Fruit fly (Drosophila melanogaster) whole organism, embryonic: ENCODE measurements around the gene Nse4.

Source experiments
- BEAF-32 ChIP-seq: fragments of 200-800 bp; sonication (Bioruptor generic); optimal IDR thresholded peaks from 3 replicates; lab custom pipeline; 2017; ENCODE audit warnings: missing biosample characterization, missing genetic modification characterization, mild to moderate bottlenecking, moderate library complexity, missing genetic modification reagents
- CG11398 ChIP-seq: fragments of 200-800 bp; sonication (Bioruptor generic); optimal IDR thresholded peaks from 2 replicates; lab custom pipeline; 2016; ENCODE audit warnings: missing biosample characterization, missing genetic modification characterization
- CG11723 ChIP-seq: fragments of 200-800 bp; sonication (Bioruptor generic); optimal IDR thresholded peaks from 2 replicates; lab custom pipeline; 2017; ENCODE audit warnings: missing biosample characterization, mild to moderate bottlenecking, missing genetic modification characterization
- CG12071 ChIP-seq: fragments of 200-800 bp; sonication (Bioruptor generic); optimal IDR thresholded peaks from 3 replicates; lab custom pipeline; 2018; ENCODE audit warnings: missing biosample characterization, mild to moderate bottlenecking, missing genetic modification characterization
- CG12744 ChIP-seq: fragments of 200-800 bp; sonication (Bioruptor generic); optimal IDR thresholded peaks from 2 replicates; lab custom pipeline; 2016; ENCODE audit warnings: missing biosample characterization, missing genetic modification characterization
- CG13424 ChIP-seq: fragments of 200-800 bp; sonication (Bioruptor generic); optimal IDR thresholded peaks from 2 replicates; lab custom pipeline; 2019; ENCODE audit warnings: missing biosample characterization, mild to moderate bottlenecking, missing genetic modification characterization, moderate library complexity
- CG14050 ChIP-seq: fragments of 200-800 bp; sonication (Bioruptor generic); IDR thresholded peaks from 3 replicates; pipeline ENCODE4 v1.3.6; 2022; ENCODE audit warnings: missing biosample characterization, missing genetic modification characterization
- CG15011 ChIP-seq: fragments of 200-800 bp; sonication (Bioruptor generic); optimal IDR thresholded peaks from 3 replicates; lab custom pipeline; 2018; ENCODE audit warnings: missing biosample characterization, mild to moderate bottlenecking, missing genetic modification characterization
- CG15696 ChIP-seq: fragments of 200-800 bp; sonication (Bioruptor generic); optimal IDR thresholded peaks from 2 replicates; lab custom pipeline; 2019; ENCODE audit warnings: missing biosample characterization, mild to moderate bottlenecking, missing genetic modification characterization, moderate library complexity
- CG2678 ChIP-seq: fragments of 200-800 bp; sonication (Bioruptor generic); optimal IDR thresholded peaks from 3 replicates; lab custom pipeline; 2019; ENCODE audit warnings: missing biosample characterization, mild to moderate bottlenecking, missing genetic modification characterization, moderate library complexity
- CG31224 ChIP-seq: fragments of 200-800 bp; sonication (Bioruptor generic); IDR thresholded peaks from 2 replicates; pipeline ENCODE4 v1.3.6; 2022; ENCODE audit warnings: missing biosample characterization, missing genetic modification characterization
- CG31388 ChIP-seq: fragments of 200-800 bp; sonication (Bioruptor generic); optimal IDR thresholded peaks from 2 replicates; lab custom pipeline; 2016; ENCODE audit warnings: missing biosample characterization, missing genetic modification characterization
- CG33557 ChIP-seq: fragments of 200-800 bp; sonication (Bioruptor generic); optimal IDR thresholded peaks from 2 replicates; lab custom pipeline; 2019; ENCODE audit warnings: missing biosample characterization, mild to moderate bottlenecking, missing genetic modification characterization, moderate library complexity
- CG3407 ChIP-seq: fragments of 200-800 bp; sonication (Bioruptor generic); optimal IDR thresholded peaks from 2 replicates; lab custom pipeline; 2018; ENCODE audit warnings: missing biosample characterization, mild to moderate bottlenecking, missing genetic modification characterization
- CG42726 ChIP-seq: fragments of 200-800 bp; sonication (Bioruptor generic); IDR thresholded peaks from 2 replicates; pipeline ENCODE4 v1.3.6; 2022; ENCODE audit warnings: missing biosample characterization, missing genetic modification characterization; ENCODE audit not compliant: partially characterized antibody
- CG4360 ChIP-seq: fragments of 200-800 bp; sonication (Bioruptor generic); IDR thresholded peaks from 2 replicates; pipeline ENCODE4 v1.3.6; 2022; ENCODE audit warnings: missing biosample characterization, missing genetic modification characterization
- CG6654 ChIP-seq: fragments of 200-800 bp; sonication (Bioruptor generic); optimal IDR thresholded peaks from 2 replicates; lab custom pipeline; 2017; ENCODE audit warnings: missing biosample characterization, mild to moderate bottlenecking, missing genetic modification characterization
- CG6683 ChIP-seq: fragments of 200-800 bp; sonication (Bioruptor generic); optimal IDR thresholded peaks from 2 replicates; lab custom pipeline; 2017; ENCODE audit warnings: missing biosample characterization, mild to moderate bottlenecking, missing genetic modification characterization, missing genetic modification reagents
- CG7987 ChIP-seq: fragments of 200-800 bp; sonication (Bioruptor generic); optimal IDR thresholded peaks from 2 replicates; lab custom pipeline; 2018; ENCODE audit warnings: missing biosample characterization, mild to moderate bottlenecking, missing genetic modification characterization, moderate library complexity
- CG9437 ChIP-seq: fragments of 200-800 bp; sonication (Bioruptor generic); optimal IDR thresholded peaks from 2 replicates; lab custom pipeline; 2018; ENCODE audit warnings: missing biosample characterization, mild to moderate bottlenecking, missing genetic modification characterization
- CTCF ChIP-seq: fragments of 200-800 bp; sonication (Bioruptor generic); optimal IDR thresholded peaks from 2 replicates; lab custom pipeline; 2017; ENCODE audit warnings: missing biosample characterization, mild to moderate bottlenecking, missing genetic modification characterization, moderate library complexity
- Deaf1 ChIP-seq: fragments of 200-800 bp; optimal IDR thresholded peaks from 3 replicates; lab custom pipeline; 2019; ENCODE audit warnings: missing biosample characterization, mild to moderate bottlenecking, missing genetic modification characterization, moderate library complexity
- Dp ChIP-seq: fragments of 200-800 bp; sonication (Bioruptor generic); optimal IDR thresholded peaks from 2 replicates; lab custom pipeline; 2018; ENCODE audit warnings: missing biosample characterization, mild to moderate bottlenecking, missing genetic modification characterization, moderate library complexity
- Fer3 ChIP-seq: fragments of 200-800 bp; sonication (Bioruptor generic); optimal IDR thresholded peaks from 2 replicates; lab custom pipeline; 2018; ENCODE audit warnings: missing biosample characterization, mild to moderate bottlenecking, missing genetic modification characterization, moderate library complexity
- GATAe ChIP-seq: fragments of 200-800 bp; sonication (Bioruptor generic); conservative IDR thresholded peaks from 2 replicates; pipeline ENCODE4 v1.3.6; 2022; ENCODE audit warnings: missing biosample characterization, missing genetic modification characterization
- H15 ChIP-seq: fragments of 200-800 bp; sonication (Bioruptor generic); IDR thresholded peaks from 3 replicates; pipeline ENCODE4 v1.3.6; 2022; ENCODE audit warnings: missing biosample characterization, missing genetic modification characterization
- HHEX ChIP-seq: fragments of 200-800 bp; sonication (Bioruptor generic); optimal IDR thresholded peaks from 3 replicates; lab custom pipeline; 2017; ENCODE audit warnings: missing biosample characterization, mild to moderate bottlenecking, missing genetic modification characterization, missing genetic modification reagents
- HmgZ ChIP-seq: fragments of 200-800 bp; sonication (Bioruptor generic); optimal IDR thresholded peaks from 2 replicates; lab custom pipeline; 2018; ENCODE audit warnings: missing biosample characterization, mild to moderate bottlenecking, missing genetic modification characterization
- Lim3 ChIP-seq: fragments of 200-800 bp; sonication (Bioruptor generic); IDR thresholded peaks from 2 replicates; pipeline ENCODE4 v1.3.6; 2022; ENCODE audit warnings: missing biosample characterization, missing genetic modification characterization
- Mrtf ChIP-seq: fragments of 200-800 bp; sonication (Bioruptor generic); IDR thresholded peaks from 3 replicates; pipeline ENCODE4 v1.3.6; 2022; ENCODE audit warnings: missing biosample characterization, missing genetic modification characterization
- NC2β ChIP-seq: fragments of 200-800 bp; sonication (Bioruptor generic); optimal IDR thresholded peaks from 2 replicates; lab custom pipeline; 2016; ENCODE audit warnings: missing biosample characterization, missing genetic modification characterization
- Nf-YA ChIP-seq: fragments of 200-800 bp; sonication (Bioruptor generic); IDR thresholded peaks from 2 replicates; pipeline ENCODE4 v1.3.6; 2022; ENCODE audit warnings: missing biosample characterization, missing genetic modification characterization
- Oaz ChIP-seq: fragments of 200-800 bp; sonication (Bioruptor generic); IDR thresholded peaks from 2 replicates; pipeline ENCODE4 v1.3.6; 2022; ENCODE audit warnings: missing biosample characterization, missing genetic modification characterization
- Scr ChIP-seq: fragments of 200-800 bp; sonication (Bioruptor generic); IDR thresholded peaks from 2 replicates; pipeline ENCODE4 v1.3.6; 2022; ENCODE audit warnings: missing biosample characterization, missing genetic modification characterization; ENCODE audit not compliant: partially characterized antibody
- Ssrp ChIP-seq: fragments of 200-800 bp; sonication (Bioruptor generic); optimal IDR thresholded peaks from 2 replicates; lab custom pipeline; 2018; ENCODE audit warnings: missing biosample characterization, mild to moderate bottlenecking, missing genetic modification characterization, moderate library complexity
- Tbp ChIP-seq: fragments of >200 bp; optimal IDR thresholded peaks from 2 replicates; lab custom pipeline; 2018; ENCODE audit warnings: missing biosample characterization, missing genetic modification characterization
- ab ChIP-seq: fragments of 200-800 bp; sonication (Bioruptor generic); optimal IDR thresholded peaks from 2 replicates; lab custom pipeline; 2016; ENCODE audit warnings: missing biosample characterization, missing genetic modification characterization
- aop ChIP-seq: fragments of 200-800 bp; sonication (Bioruptor generic); IDR thresholded peaks from 2 replicates; pipeline ENCODE4 v1.3.6; 2022; ENCODE audit warnings: missing biosample characterization, missing genetic modification characterization
- ato ChIP-seq: fragments of 200-800 bp; sonication (Bioruptor generic); IDR thresholded peaks from 2 replicates; pipeline ENCODE4 v1.3.6; 2022; ENCODE audit warnings: missing biosample characterization, missing genetic modification characterization; ENCODE audit not compliant: partially characterized antibody
- croc ChIP-seq: fragments of 200-800 bp; sonication (Bioruptor generic); conservative IDR thresholded peaks from 3 replicates; pipeline ENCODE4 v1.3.6; 2022; ENCODE audit warnings: missing biosample characterization, missing genetic modification characterization
- gt ChIP-seq: fragments of 200-800 bp; sonication (Bioruptor generic); IDR thresholded peaks from 2 replicates; pipeline ENCODE4 v1.3.6; 2022; ENCODE audit warnings: missing biosample characterization, missing genetic modification characterization
- insv ChIP-seq, 2 experiments: fragments of 200-800 bp; sonication (Bioruptor generic); optimal IDR thresholded peaks; 3 replicates each; lab custom pipeline; 2016 to 2018; ENCODE audit warnings: missing biosample characterization in 2 of 2, missing genetic modification characterization in 2 of 2
- jumu ChIP-seq: fragments of 200-800 bp; sonication (Bioruptor generic); optimal IDR thresholded peaks from 3 replicates; lab custom pipeline; 2016; ENCODE audit warnings: missing biosample characterization, missing genetic modification characterization
- mam ChIP-seq: fragments of 200-800 bp; sonication (Bioruptor generic); optimal IDR thresholded peaks from 3 replicates; lab custom pipeline; 2016; ENCODE audit warnings: missing biosample characterization, missing genetic modification characterization
- nmo ChIP-seq: fragments of 200-800 bp; sonication (Bioruptor generic); optimal IDR thresholded peaks from 2 replicates; lab custom pipeline; 2018; ENCODE audit warnings: missing biosample characterization, mild to moderate bottlenecking, missing genetic modification characterization, moderate library complexity
- org-1 ChIP-seq: fragments of 200-800 bp; sonication (Bioruptor generic); optimal IDR thresholded peaks from 2 replicates; lab custom pipeline; 2017; ENCODE audit warnings: missing biosample characterization, missing genetic modification characterization
- pho ChIP-seq: fragments of 200-800 bp; sonication (Bioruptor generic); optimal IDR thresholded peaks from 2 replicates; lab custom pipeline; 2016; ENCODE audit warnings: missing biosample characterization, missing genetic modification characterization
- psq ChIP-seq: fragments of 200-800 bp; sonication (Bioruptor generic); optimal IDR thresholded peaks from 2 replicates; lab custom pipeline; 2017; ENCODE audit warnings: missing biosample characterization, missing genetic modification characterization
- sim ChIP-seq: fragments of 200-800 bp; sonication (Bioruptor generic); IDR thresholded peaks from 2 replicates; pipeline ENCODE4 v1.3.6; 2022; ENCODE audit warnings: missing biosample characterization, missing genetic modification characterization
- tup ChIP-seq: fragments of 200-800 bp; sonication (Bioruptor generic); optimal IDR thresholded peaks from 2 replicates; lab custom pipeline; 2016; ENCODE audit warnings: missing biosample characterization, mild to moderate bottlenecking, missing genetic modification characterization, moderate library complexity
- usp ChIP-seq: fragments of >200 bp; optimal IDR thresholded peaks from 2 replicates; lab custom pipeline; 2017; ENCODE audit warnings: missing biosample characterization, missing genetic modification characterization

Nse4 gene

DNA sequence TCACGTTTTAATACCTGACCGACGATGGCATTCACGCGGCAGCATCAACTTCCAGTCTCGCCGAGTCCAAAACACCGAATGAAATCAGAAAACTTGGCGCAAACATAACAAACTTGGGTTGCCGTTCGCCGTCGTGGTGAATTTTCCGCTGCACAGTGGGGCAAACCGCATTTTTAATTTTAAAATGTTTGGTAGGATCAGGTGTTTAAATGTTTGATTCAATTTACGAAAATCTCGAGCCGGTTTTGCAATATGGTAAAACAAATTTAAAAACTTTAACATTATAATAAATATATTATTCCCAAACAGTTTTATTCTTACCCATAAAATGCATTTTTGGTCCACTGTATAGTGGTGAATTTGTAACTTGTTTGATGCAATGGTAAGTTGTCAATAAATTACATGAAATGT lies 35.0 kb downstream of the Nse4 start, which contains the start of gene RluA-1 (continued):
- TF ChIP-seq CG7987 (GFP tag; lab: Kevin White, UChicago) = peak; percentile 97
- TF ChIP-seq CG31224 = peak; percentile 97
- TF ChIP-seq CG12071 (GFP tag; lab: Kevin White, UChicago) = peak; percentile 99
- TF ChIP-seq CG9437 (GFP tag; lab: Kevin White, UChicago) = peak; percentile 97
- peak; percentile 100 for TF ChIP-seq CG13424
- TF ChIP-seq Ssrp = peak; percentile 100
- TF ChIP-seq Tbp (GFP tag; lab: Kevin White, UChicago) = no peak
- peak; percentile 97 for TF ChIP-seq tup (GFP tag; lab: Kevin White, UChicago)
- TF ChIP-seq Deaf1 (tag; lab: Kevin White, UChicago) = peak; percentile 91
- TF ChIP-seq nmo = peak; percentile 100
- peak; percentile 95 for TF ChIP-seq NC2β (GFP tag; lab: Kevin White, UChicago)
- peak; percentile 99 for TF ChIP-seq croc
- TF ChIP-seq HmgZ = peak; percentile 99
- TF ChIP-seq insv (GFP tag; optimal IDR thresholded peaks at IDR 0.05; lab: Kevin White, UChicago) = peak; percentile 41 to 82
- peak; percentile 98 for TF ChIP-seq CG15011 (GFP tag; lab: Kevin White, UChicago)
- TF ChIP-seq CG14050 (GFP tag; lab: Robert Waterston, UW) = peak; percentile 99
- peak; percentile 98 for TF ChIP-seq CG31388 (GFP tag; lab: Kevin White, UChicago)
- peak; percentile 96 for TF ChIP-seq psq
- peak; percentile 99 for TF ChIP-seq org-1
- no peak for TF ChIP-seq CG42726 (GFP tag; lab: Robert Waterston, UW)
- TF ChIP-seq jumu (GFP tag; lab: Kevin White, UChicago) = peak; percentile 84
- peak; percentile 65 for TF ChIP-seq ato (GFP tag; lab: Robert Waterston, UW)
- TF ChIP-seq sim (GFP tag; lab: Robert Waterston, UW) = peak; percentile 99
- TF ChIP-seq CG33557 (GFP tag; lab: Kevin White, UChicago) = peak; percentile 99
- TF ChIP-seq Fer3 (tag; lab: Kevin White, UChicago) = peak; percentile 99
- peak; percentile 87 for TF ChIP-seq CG11398 (GFP tag; lab: Kevin White, UChicago)
- TF ChIP-seq CG6654 = peak; percentile 94
- TF ChIP-seq GATAe (GFP tag; lab: Robert Waterston, UW) = peak; percentile 96
- TF ChIP-seq HHEX (GFP tag; lab: Kevin White, UChicago) = peak; percentile 99
- TF ChIP-seq usp (GFP tag; lab: Kevin White, UChicago) = no peak
- peak; percentile 100 for TF ChIP-seq CG2678 (tag; lab: Kevin White, UChicago)
- peak; percentile 99 for TF ChIP-seq H15 (GFP tag; lab: Robert Waterston, UW)
- TF ChIP-seq CTCF (GFP tag; lab: Kevin White, UChicago) = peak; percentile 79
- TF ChIP-seq BEAF-32 (GFP tag; lab: Kevin White, UChicago) = peak; percentile 29
- peak; percentile 99 for TF ChIP-seq CG11723 (GFP tag; lab: Kevin White, UChicago)
- TF ChIP-seq CG3407 (GFP tag; lab: Kevin White, UChicago) = peak; percentile 99
- TF ChIP-seq Scr (GFP tag; lab: Robert Waterston, UW) = peak; percentile 53
- TF ChIP-seq Nf-YA (GFP tag; lab: Robert Waterston, UW) = peak; percentile 75
- TF ChIP-seq Mrtf (GFP tag; lab: Robert Waterston, UW) = peak; percentile 99
- peak; percentile 90 for TF ChIP-seq aop
- TF ChIP-seq mam = peak; percentile 61
- TF ChIP-seq Oaz (GFP tag; lab: Robert Waterston, UW) = peak; percentile 97
- peak; percentile 96 for TF ChIP-seq Lim3 (GFP tag; lab: Robert Waterston, UW)
- TF ChIP-seq ab (GFP tag; lab: Kevin White, UChicago) = peak; percentile 92
- TF ChIP-seq pho (GFP tag; lab: Kevin White, UChicago) = peak; percentile 92
- TF ChIP-seq CG4360 (GFP tag; lab: Robert Waterston, UW) = peak; percentile 94
- TF ChIP-seq CG6683 (GFP tag; lab: Kevin White, UChicago) = peak; percentile 98
- TF ChIP-seq gt (GFP tag; lab: Robert Waterston, UW) = peak; percentile 99
- TF ChIP-seq CG15696 (tag; lab: Kevin White, UChicago) = peak; percentile 99
- peak; percentile 93 for TF ChIP-seq CG12744 (GFP tag; lab: Kevin White, UChicago)
- TF ChIP-seq Dp (GFP tag; lab: Kevin White, UChicago) = peak; percentile 50
